Worm (Caenorhabditis elegans) whole organism, mixed stage, embryonic: Measurements from ENCODE around the gene csb-1.
A peak's percentile ranks its signal among the peaks of the same experiment; 100 is the strongest.

ENCODE experiments used
- M03D4.4 ChIP-seq: sonication (generic microtip); optimal IDR thresholded peaks from 2 replicates; lab custom pipeline; 2017; ENCODE audit warnings: mild to moderate bottlenecking, missing genetic modification characterization, missing compliant biosample characterization
- bed-3 ChIP-seq: fragments of 200-800 bp; sonication (Bioruptor generic); optimal IDR thresholded peaks from 3 replicates; lab custom pipeline; 2018; ENCODE audit warnings: mild to moderate bottlenecking, missing genetic modification characterization, moderate library complexity, missing compliant biosample characterization
- ceh-39 ChIP-seq: fragments of 150-350 bp; optimal IDR thresholded peaks from 2 replicates; lab custom pipeline; 2014; ENCODE audit warnings: missing biosample characterization, missing genetic modification characterization
- ceh-43 ChIP-seq: fragments of 200-800 bp; sonication (Bioruptor generic); optimal IDR thresholded peaks from 2 replicates; lab custom pipeline; 2018; ENCODE audit warnings: mild to moderate bottlenecking, missing genetic modification characterization, moderate library complexity, missing compliant biosample characterization
- ceh-83 ChIP-seq: fragments of 200-800 bp; sonication (Bioruptor generic); optimal IDR thresholded peaks from 2 replicates; lab custom pipeline; 2018; ENCODE audit warnings: mild to moderate bottlenecking, missing genetic modification characterization, missing compliant biosample characterization
- ces-1 ChIP-seq: fragments of 150-350 bp; optimal IDR thresholded peaks from 2 replicates; lab custom pipeline; 2014; ENCODE audit warnings: missing biosample characterization, missing genetic modification reagents, missing genetic modification characterization
- cnd-1 ChIP-seq: fragments of 200-800 bp; sonication (Bioruptor generic); optimal IDR thresholded peaks from 2 replicates; lab custom pipeline; 2018; ENCODE audit warnings: mild to moderate bottlenecking, missing genetic modification characterization, missing compliant biosample characterization
- drap-1 ChIP-seq: fragments of 200-800 bp; sonication (Bioruptor generic); optimal IDR thresholded peaks from 3 replicates; lab custom pipeline; 2018; ENCODE audit warnings: mild to moderate bottlenecking, missing genetic modification characterization, missing compliant biosample characterization
- flh-1 ChIP-seq: fragments of 200-800 bp; sonication (Bioruptor generic); optimal IDR thresholded peaks from 2 replicates; lab custom pipeline; 2018; ENCODE audit warnings: mild to moderate bottlenecking, missing genetic modification characterization, moderate library complexity, missing compliant biosample characterization
- ham-2 ChIP-seq: fragments of 200-800 bp; sonication (Bioruptor generic); optimal IDR thresholded peaks from 2 replicates; lab custom pipeline; 2018; ENCODE audit warnings: mild to moderate bottlenecking, missing genetic modification characterization, missing compliant biosample characterization
- hlh-1 ChIP-seq: fragments of 150-350 bp; optimal IDR thresholded peaks from 2 replicates; lab custom pipeline; 2014; ENCODE audit warnings: missing biosample characterization, missing genetic modification reagents, missing genetic modification characterization
- lin-13 ChIP-seq: fragments of 150-350 bp; optimal IDR thresholded peaks from 2 replicates; lab custom pipeline; 2014; ENCODE audit warnings: missing biosample characterization, missing genetic modification characterization
- lin-32 ChIP-seq: fragments of 200-800 bp; sonication (Bioruptor generic); optimal IDR thresholded peaks from 2 replicates; lab custom pipeline; 2018; ENCODE audit warnings: mild to moderate bottlenecking, missing genetic modification characterization, missing compliant biosample characterization
- lsy-2 ChIP-seq: fragments of 150-350 bp; optimal IDR thresholded peaks from 2 replicates; lab custom pipeline; 2014; ENCODE audit warnings: missing biosample characterization, missing genetic modification characterization
- mab-5 ChIP-seq: fragments of 150-350 bp; optimal IDR thresholded peaks from 2 replicates; lab custom pipeline; 2014; ENCODE audit warnings: missing biosample characterization, missing genetic modification characterization
- mep-1 ChIP-seq: fragments of 150-350 bp; optimal IDR thresholded peaks from 2 replicates; lab custom pipeline; 2017; ENCODE audit warnings: missing biosample characterization, missing genetic modification reagents, missing genetic modification characterization, inconsistent platforms
- mls-2 ChIP-seq: sonication (generic microtip); optimal IDR thresholded peaks from 2 replicates; lab custom pipeline; 2016; ENCODE audit warnings: mild to moderate bottlenecking, missing genetic modification characterization, moderate library complexity, missing compliant biosample characterization
- nhr-12 ChIP-seq: fragments of 150-350 bp; optimal IDR thresholded peaks from 2 replicates; lab custom pipeline; 2014; ENCODE audit warnings: missing biosample characterization, missing genetic modification characterization
- nhr-2 ChIP-seq: fragments of 150-350 bp; optimal IDR thresholded peaks from 2 replicates; lab custom pipeline; 2014; ENCODE audit warnings: missing biosample characterization, missing genetic modification characterization
- nhr-237 ChIP-seq: fragments of 150-350 bp; optimal IDR thresholded peaks from 2 replicates; lab custom pipeline; 2014; ENCODE audit warnings: missing biosample characterization, missing genetic modification characterization
- nhr-28 ChIP-seq: fragments of 150-350 bp; optimal IDR thresholded peaks from 2 replicates; lab custom pipeline; 2014; ENCODE audit warnings: missing biosample characterization, missing genetic modification characterization
- nhr-76 ChIP-seq: sonication (generic microtip); optimal IDR thresholded peaks from 2 replicates; lab custom pipeline; 2017; ENCODE audit warnings: missing biosample characterization, missing genetic modification characterization
- pha-4 ChIP-seq: fragments of 150-350 bp; optimal IDR thresholded peaks from 2 replicates; lab custom pipeline; 2018; ENCODE audit warnings: missing biosample characterization, missing genetic modification reagents, missing genetic modification characterization
- sem-2 ChIP-seq: fragments of 200-800 bp; sonication (Bioruptor generic); optimal IDR thresholded peaks from 2 replicates; lab custom pipeline; 2018; ENCODE audit warnings: mild to moderate bottlenecking, missing genetic modification characterization, missing compliant biosample characterization
- snpc-4 ChIP-seq: fragments of 150-350 bp; optimal IDR thresholded peaks from 2 replicates; lab custom pipeline; 2014; ENCODE audit warnings: missing biosample characterization, missing genetic modification characterization
- sptf-1 ChIP-seq: sonication (generic microtip); optimal IDR thresholded peaks from 2 replicates; lab custom pipeline; 2017; ENCODE audit warnings: mild to moderate bottlenecking, missing genetic modification characterization, moderate library complexity, missing compliant biosample characterization
- tbx-8 ChIP-seq: fragments of 200-800 bp; sonication (Bioruptor generic); optimal IDR thresholded peaks from 2 replicates; lab custom pipeline; 2018; ENCODE audit warnings: mild to moderate bottlenecking, missing genetic modification characterization, moderate library complexity, missing compliant biosample characterization
- unc-120 ChIP-seq: sonication (generic microtip); optimal IDR thresholded peaks from 2 replicates; lab custom pipeline; 2017; ENCODE audit warnings: missing genetic modification characterization, missing compliant biosample characterization; ENCODE audit not compliant: poor library complexity, severe bottlenecking
- unc-39 ChIP-seq: fragments of 150-350 bp; optimal IDR thresholded peaks from 2 replicates; lab custom pipeline; 2014; ENCODE audit warnings: missing biosample characterization, missing genetic modification characterization
- unc-62 ChIP-seq: fragments of 150-350 bp; optimal IDR thresholded peaks from 2 replicates; lab custom pipeline; 2014; ENCODE audit warnings: missing biosample characterization, missing genetic modification reagents, missing genetic modification characterization
- zip-8 ChIP-seq: fragments of 150-350 bp; optimal IDR thresholded peaks from 2 replicates; lab custom pipeline; 2014; ENCODE audit warnings: missing biosample characterization, missing genetic modification characterization
- ztf-11 ChIP-seq: fragments of 150-350 bp; optimal IDR thresholded peaks from 2 replicates; lab custom pipeline; 2014; ENCODE audit warnings: missing biosample characterization, missing genetic modification characterization

csb-1 gene

DNA sequence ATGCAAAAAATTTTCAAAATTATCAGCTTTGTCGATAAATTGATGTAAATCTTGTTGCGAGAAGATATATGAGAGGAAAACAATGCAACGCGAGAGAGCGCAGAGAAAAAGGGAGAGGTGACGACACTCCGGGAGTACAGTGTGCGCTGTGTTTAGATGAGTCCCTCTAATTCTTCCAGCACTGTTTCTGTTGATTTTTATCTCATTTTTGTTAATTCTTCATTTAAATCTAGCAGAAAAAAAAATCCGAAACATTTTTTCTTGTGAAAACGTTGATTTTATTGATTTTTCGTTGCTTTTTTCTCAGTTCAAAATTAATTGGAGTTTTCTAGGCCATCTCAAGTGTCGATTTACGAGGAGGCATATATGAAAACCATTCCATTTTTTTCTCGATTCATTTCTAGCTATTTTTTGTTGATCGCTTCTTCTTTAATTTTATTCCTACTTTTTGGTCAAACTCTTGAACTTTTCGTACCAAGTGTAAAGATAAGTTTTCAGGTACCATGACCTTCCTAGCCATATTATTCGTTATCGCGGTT, 16.3 kb downstream of the csb-1 start, which contains the start of gene acl-1:
TSS of gene acl-1 (plus strand) at position 489 of the 539 bp plus-strand sequence.
- peak; percentile 41 for TF ChIP-seq ceh-83 (GFP tag; lab: Kevin White, UChicago)
- no peak for TF ChIP-seq lin-32 (GFP tag; lab: Kevin White, UChicago)
- TF ChIP-seq sptf-1 (tag; lab: Kevin White, UChicago) = peak; percentile 41
- TF ChIP-seq hlh-1 = peak; percentile 20
- no peak for TF ChIP-seq lin-13
- peak; percentile 74 for TF ChIP-seq nhr-237 (tag; lab: Kevin White, UChicago)
- peak; percentile 74 for TF ChIP-seq lsy-2 (tag; lab: Kevin White, UChicago)
- TF ChIP-seq mep-1 (tag; lab: Kevin White, UChicago) = peak; percentile 42
- peak; percentile 13 for TF ChIP-seq ceh-39 (tag; lab: Kevin White, UChicago)
- TF ChIP-seq bed-3 (GFP tag; lab: Kevin White, UChicago) = no peak
- no peak for TF ChIP-seq nhr-12 (tag; lab: Kevin White, UChicago)
- no peak for TF ChIP-seq zip-8
- no peak for TF ChIP-seq mls-2
- no peak for TF ChIP-seq mab-5 (tag; lab: Kevin White, UChicago)
- no peak for TF ChIP-seq cnd-1 (tag; lab: Kevin White, UChicago)
- TF ChIP-seq ces-1 = peak; percentile 84
- no peak for TF ChIP-seq ceh-43

DNA sequence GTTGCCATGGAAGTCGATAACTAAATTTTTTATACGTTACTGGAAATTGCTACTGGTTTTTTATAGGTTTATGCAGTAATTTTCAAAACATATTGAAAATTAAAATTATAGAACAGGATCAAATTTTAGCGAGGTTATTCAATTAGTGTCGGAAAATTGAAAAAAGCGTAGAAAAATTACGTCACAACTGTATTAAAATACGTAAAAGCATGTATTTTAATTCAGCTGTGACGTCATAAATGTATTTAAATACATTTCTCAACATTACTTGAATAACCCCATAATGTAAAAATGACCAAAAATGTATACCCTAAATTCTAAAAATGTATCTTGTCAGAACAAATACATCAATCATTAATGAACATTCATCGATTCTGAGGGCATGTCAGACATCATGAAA, 16.9 kb downstream of the csb-1 start:
- TF ChIP-seq cnd-1 (tag; lab: Kevin White, UChicago) = no peak
- no peak for TF ChIP-seq lsy-2 (tag; lab: Kevin White, UChicago)
- TF ChIP-seq sem-2 (GFP tag; lab: Kevin White, UChicago) = no peak
- peak; percentile 93 for TF ChIP-seq zip-8

DNA sequence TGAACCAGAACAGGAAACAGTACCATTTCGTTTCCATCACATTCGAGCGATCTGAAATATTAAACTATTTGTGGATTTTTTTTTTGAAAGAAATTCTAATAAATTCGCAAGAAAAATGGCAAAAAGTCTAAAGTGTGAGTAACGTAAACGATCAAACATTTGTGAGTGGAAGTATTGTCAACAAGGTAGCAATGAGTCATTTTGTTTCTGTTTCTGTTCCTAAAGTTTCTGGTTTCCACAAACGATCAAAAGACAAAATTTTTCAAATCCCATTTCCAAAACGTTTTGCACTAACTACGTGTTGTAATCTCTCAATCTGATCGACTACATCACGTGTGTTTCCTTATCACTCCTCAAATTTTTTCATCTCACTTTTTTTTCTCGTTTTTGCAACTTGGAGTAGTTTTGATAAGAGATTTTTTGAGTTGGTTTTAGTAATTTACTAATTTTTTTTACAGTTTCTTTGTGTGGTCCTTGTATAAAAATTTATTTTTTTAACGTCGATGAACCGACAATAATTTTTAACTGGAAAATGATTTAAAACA, 18.1 kb downstream of the csb-1 start, which contains the start of gene F59F4.3:
TSS of gene F59F4.3 (minus strand) at position 51 of the 545 bp plus-strand sequence.
- no peak for TF ChIP-seq nhr-237 (tag; lab: Kevin White, UChicago)
- TF ChIP-seq tbx-8 (GFP tag; lab: Kevin White, UChicago) = no peak
- TF ChIP-seq flh-1 (GFP tag; lab: Kevin White, UChicago) = no peak
- TF ChIP-seq ham-2 (GFP tag; lab: Kevin White, UChicago) = no peak
- no peak for TF ChIP-seq ceh-83 (GFP tag; lab: Kevin White, UChicago)
- TF ChIP-seq mls-2 = no peak
- no peak for TF ChIP-seq lin-13
- TF ChIP-seq ztf-11 (tag; lab: Kevin White, UChicago) = no peak
- no peak for TF ChIP-seq bed-3 (GFP tag; lab: Kevin White, UChicago)
- TF ChIP-seq cnd-1 (tag; lab: Kevin White, UChicago) = no peak
- no peak for TF ChIP-seq nhr-28 (tag; lab: Kevin White, UChicago)
- no peak for TF ChIP-seq unc-62 (GFP tag; lab: Kevin White, UChicago)
- no peak for TF ChIP-seq drap-1
- no peak for TF ChIP-seq M03D4.4 (tag; lab: Kevin White, UChicago)
- no peak for TF ChIP-seq nhr-12 (tag; lab: Kevin White, UChicago)
- no peak for TF ChIP-seq ceh-43
- no peak for TF ChIP-seq nhr-2
- TF ChIP-seq unc-120 (tag; lab: Kevin White, UChicago) = no peak
- no peak for TF ChIP-seq snpc-4

DNA sequence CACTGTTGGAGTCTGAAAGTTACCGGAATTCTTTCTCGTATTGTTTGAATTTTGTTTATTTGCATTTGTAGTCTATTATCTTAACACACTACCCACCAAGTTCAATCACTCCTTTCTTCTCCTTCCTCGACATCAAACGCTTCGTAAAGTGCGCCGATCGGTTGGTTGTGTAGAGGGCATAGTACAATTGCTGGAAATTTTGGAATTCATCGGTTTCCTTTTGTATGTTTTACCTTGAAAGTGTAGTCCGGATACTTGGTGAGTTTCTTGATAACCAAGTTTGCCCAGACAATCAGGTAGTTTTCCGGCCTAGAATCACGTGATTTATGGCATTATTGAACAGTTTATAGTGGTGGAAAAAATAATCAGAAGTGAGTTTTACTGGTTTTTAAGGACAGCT, 19.2 kb downstream of the csb-1 start:
- TF ChIP-seq lin-13 = no peak
- no peak for TF ChIP-seq nhr-76 (tag; lab: Kevin White, UChicago)
- no peak for TF ChIP-seq zip-8
- TF ChIP-seq flh-1 (GFP tag; lab: Kevin White, UChicago) = no peak
- no peak for TF ChIP-seq ceh-43
- no peak for TF ChIP-seq pha-4 (tag; lab: Kevin White, UChicago)
- TF ChIP-seq ztf-11 (tag; lab: Kevin White, UChicago) = no peak
- TF ChIP-seq, all 35 proteins: peak for 0

DNA sequence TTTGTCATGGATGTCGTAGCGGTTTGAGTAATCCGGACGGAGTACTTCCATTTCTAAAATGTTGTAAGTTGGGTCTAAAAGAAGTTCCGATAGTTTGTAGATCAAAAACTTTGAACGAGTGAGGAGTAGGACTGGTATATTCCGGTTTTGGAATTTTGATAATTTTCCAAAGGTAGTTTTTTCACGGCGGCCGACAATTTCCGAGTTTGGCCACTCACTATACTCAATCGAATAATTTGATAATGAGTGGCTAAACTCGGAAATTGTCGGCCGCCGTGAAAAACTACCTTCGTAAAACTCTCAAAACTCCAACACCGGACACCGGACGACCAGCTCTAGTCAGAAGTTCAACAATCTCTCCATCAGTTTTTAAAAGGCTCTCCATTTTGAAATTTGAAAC, 21.4 kb downstream of the csb-1 start:
- TF ChIP-seq ham-2 (GFP tag; lab: Kevin White, UChicago) (no peak), lsy-2 (tag; lab: Kevin White, UChicago) (no peak), sem-2 (GFP tag; lab: Kevin White, UChicago) (no peak), mep-1 (tag; lab: Kevin White, UChicago) (no peak), unc-120 (tag; lab: Kevin White, UChicago) (no peak), unc-39 (tag; lab: Kevin White, UChicago) (no peak)
